Worm (Caenorhabditis elegans): Measurements from ENCODE around the gene hpo-34.

hpo-34 gene

DNA sequence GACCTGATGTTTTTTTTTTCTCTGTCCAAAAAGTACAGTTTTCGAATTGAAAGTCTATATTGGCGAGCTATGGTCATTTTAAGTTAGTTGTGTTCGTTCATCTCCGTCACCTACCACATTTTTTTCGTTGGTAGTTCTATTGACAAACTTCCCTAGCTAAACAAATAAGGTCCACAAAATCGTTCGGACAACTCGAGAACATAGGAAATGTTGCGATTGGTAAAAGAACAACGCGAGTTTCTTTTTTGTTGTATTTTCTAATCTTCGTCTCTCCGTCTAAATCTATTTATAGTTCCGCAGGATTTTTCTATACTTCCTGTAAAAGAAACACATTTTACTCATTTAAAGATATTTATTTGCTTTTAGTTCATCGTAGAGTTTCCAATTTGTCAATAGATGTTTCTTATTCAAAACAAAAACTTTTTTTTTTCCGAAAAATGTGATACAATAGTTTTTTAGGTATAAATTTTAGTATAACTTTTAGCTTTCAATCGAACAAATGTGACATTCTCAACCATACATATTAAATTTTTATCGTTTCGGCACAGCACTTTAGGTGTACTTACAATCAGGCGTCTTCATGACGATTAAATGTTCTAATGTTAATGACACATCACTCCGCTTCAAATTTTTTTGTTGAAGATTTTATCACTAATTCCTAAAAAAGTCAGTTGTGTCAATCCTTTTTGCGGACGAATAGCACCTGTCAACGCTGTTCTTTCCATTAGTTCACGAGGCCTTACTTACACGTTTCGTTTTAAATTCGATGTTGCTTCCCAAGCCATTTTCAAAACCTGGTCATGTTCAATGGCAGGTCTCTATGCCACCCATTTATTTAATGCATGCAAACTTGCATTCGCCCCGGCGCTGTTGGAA is 52.2 kb downstream of the hpo-34 start:
- no peak for TF ChIP-seq unc-62 (GFP tag; optimal IDR thresholded peaks at IDR 0.05)
- 0 out of 2 replicates have a peak, but pooled peaks have one; percentile 28 for TF ChIP-seq nfyb-1 (GFP tag; IDR thresholded peaks at IDR 0.05)
- TF ChIP-seq nhr-80 (tag; optimal IDR thresholded peaks at IDR 0.05), result peak; percentile 91
- peak; percentile 5 for TF ChIP-seq atf-7 (tag; optimal IDR thresholded peaks at IDR 0.05)
- peak in 1 of 2 experiments; percentile 46 for TF ChIP-seq let-607 (tag; optimal IDR thresholded peaks at IDR 0.05)

ce11 chrX:11465215-11465614 is 53.7 kb downstream of the hpo-34 start, which contains the start of gene lin-14:
TSS of gene lin-14 (plus strand) at chrX:11465560.
- TF ChIP-seq cebp-2 (GFP tag; IDR thresholded peaks at IDR 0.05) (0 out of 2 replicates have a peak, but pooled peaks have one; percentile 63), D2030.7 (GFP tag; IDR thresholded peaks at IDR 0.05) (no peak), ceh-58 (GFP tag; IDR thresholded peaks at IDR 0.05) (no peak), bed-2 (GFP tag; IDR thresholded peaks at IDR 0.05) (no peak), hmg-1.2 (GFP tag; IDR thresholded peaks at IDR 0.05) (peak; percentile 73; the same call in 1 of the 2 replicates), attf-5 (GFP tag; optimal IDR thresholded peaks at IDR 0.05) (peak; percentile 1), die-1 (tag; optimal IDR thresholded peaks at IDR 0.05) (no peak), bed-1 (GFP tag; IDR thresholded peaks at IDR 0.05) (no peak), cebp-1 (GFP tag; IDR thresholded peaks at IDR 0.05) (no peak), cebp-1 (tag; optimal IDR thresholded peaks at IDR 0.05) (peak; percentile 58), rec-8 (tag; optimal IDR thresholded peaks at IDR 0.05) (no peak), let-607 (tag; optimal IDR thresholded peaks at IDR 0.05) (no peak), Y53F4B.3 (GFP tag; IDR thresholded peaks at IDR 0.05) (no peak), lin-40 (tag; optimal IDR thresholded peaks at IDR 0.05) (peak; percentile 76), ets-4 (GFP tag; optimal IDR thresholded peaks at IDR 0.05) (no peak), C17E4.6 (GFP tag; IDR thresholded peaks at IDR 0.05) (no peak), ztf-6 (GFP tag; IDR thresholded peaks at IDR 0.05) (no peak), chd-7 (tag; optimal IDR thresholded peaks at IDR 0.05) (peak; percentile 2), K12H6.12 (tag; optimal IDR thresholded peaks at IDR 0.05) (peak; percentile 44), F10E7.11 (tag; optimal IDR thresholded peaks at IDR 0.05) (no peak), ztf-3 (GFP tag; optimal IDR thresholded peaks at IDR 0.05) (no peak), aptf-3 (GFP tag; IDR thresholded peaks at IDR 0.05) (no peak), zfh-2 (GFP tag; conservative IDR thresholded peaks at IDR 0.05) (peak; percentile 94), nhr-80 (tag; optimal IDR thresholded peaks at IDR 0.05) (peak; percentile 59), lin-35 (GFP tag; optimal IDR thresholded peaks at IDR 0.05) (no peak), ekl-4 (GFP tag; IDR thresholded peaks at IDR 0.05) (no peak), efl-1 (GFP tag; optimal IDR thresholded peaks at IDR 0.05) (no peak), lin-26 (GFP tag; IDR thresholded peaks at IDR 0.05) (no peak), egl-18 (GFP tag; IDR thresholded peaks at IDR 0.05) (no peak), snpc-1.1 (tag; optimal IDR thresholded peaks at IDR 0.05; ENCODE audit: insufficient read depth) (no peak), egl-44 (GFP tag; IDR thresholded peaks at IDR 0.05) (no peak), hrde-1 (tag; optimal IDR thresholded peaks at IDR 0.05; ENCODE audit: borderline replicate concordance) (no peak), athp-1 (tag; optimal IDR thresholded peaks at IDR 0.05) (no peak), F22D6.2 (tag; optimal IDR thresholded peaks at IDR 0.05) (no peak), Y67H2A.10 (GFP tag; conservative IDR thresholded peaks at IDR 0.05) (no peak), Y79H2A.3 (GFP tag; conservative IDR thresholded peaks at IDR 0.05) (no peak), nhr-120 (GFP tag; IDR thresholded peaks at IDR 0.05) (no peak), him-1 (tag; optimal IDR thresholded peaks at IDR 0.05) (no peak), mxl-1 (tag; optimal IDR thresholded peaks at IDR 0.05) (no peak), ama-1 (optimal IDR thresholded peaks at IDR 0.05) (no peak), ama-1 (GFP tag; optimal IDR thresholded peaks at IDR 0.05) (no peak), nhr-27 (tag; optimal IDR thresholded peaks at IDR 0.05) (no peak), T07F8.4 (tag; optimal IDR thresholded peaks at IDR 0.05) (no peak)

Data from whole organism, young adult.